Worm (Caenorhabditis elegans): ENCODE measurements around the gene twk-14.
A peak's percentile ranks its signal among the peaks of the same experiment; 100 is the strongest.

The twk-14 gene

ce11 chrV:12352881-12353280, 42.6 kb downstream of the twk-14 start:
- TF ChIP-seq lsy-2 (tag; optimal IDR thresholded peaks at IDR 0.05) (no peak), zag-1 (tag; optimal IDR thresholded peaks at IDR 0.05) (no peak), mbf-1 (tag; optimal IDR thresholded peaks at IDR 0.05) (no peak), nhr-6 (tag; optimal IDR thresholded peaks at IDR 0.05) (no peak), egl-27 (tag; optimal IDR thresholded peaks at IDR 0.05) (no peak), crh-2 (tag; optimal IDR thresholded peaks at IDR 0.05) (no peak), fos-1 (tag; optimal IDR thresholded peaks at IDR 0.05) (no peak), ama-1 (optimal IDR thresholded peaks at IDR 0.05) (peak; percentile 51)

DNA sequence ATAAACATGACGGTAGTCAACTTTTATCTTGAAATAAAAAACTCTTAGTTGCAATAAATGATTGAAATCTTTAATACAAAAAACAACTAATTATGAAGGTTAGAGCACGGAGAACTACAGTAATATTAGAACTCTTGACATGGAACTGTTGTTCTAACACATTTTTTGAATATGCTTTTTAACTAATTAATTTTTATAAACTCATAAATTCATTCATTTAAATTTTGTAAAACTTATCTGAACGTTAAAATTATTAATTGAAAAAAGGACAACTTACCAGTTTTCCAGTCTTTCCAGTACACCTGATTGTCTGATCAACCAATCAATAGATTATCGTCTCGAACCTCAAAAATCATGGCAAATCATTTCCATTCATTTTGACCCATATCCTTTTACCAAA, 43.1 kb downstream of the twk-14 start, which contains the start of gene sqt-3:
Gene sqt-3 (plus strand): TSS at position 301 of the 400 bp plus-strand sequence.
- no peak for TF ChIP-seq nhr-23 (tag; optimal IDR thresholded peaks at IDR 0.05)
- TF ChIP-seq nhr-237 (tag; optimal IDR thresholded peaks at IDR 0.05): no peak
- TF ChIP-seq snpc-4 (tag; optimal IDR thresholded peaks at IDR 0.05): no peak
- no peak for TF ChIP-seq lin-39 (tag; optimal IDR thresholded peaks at IDR 0.05)
- no peak for TF ChIP-seq nhr-25 (tag; optimal IDR thresholded peaks at IDR 0.05)
- no peak for TF ChIP-seq unc-55 (GFP tag; optimal IDR thresholded peaks at IDR 0.05)
- no peak for TF ChIP-seq lin-13 (GFP tag; optimal IDR thresholded peaks at IDR 0.05)
- no peak for TF ChIP-seq mab-5 (tag; optimal IDR thresholded peaks at IDR 0.05)
- no peak for TF ChIP-seq nhr-10 (tag; optimal IDR thresholded peaks at IDR 0.05)
- TF ChIP-seq F13H6.1 (tag; optimal IDR thresholded peaks at IDR 0.05): no peak
- no peak for TF ChIP-seq lsy-2 (tag; optimal IDR thresholded peaks at IDR 0.05)
- TF ChIP-seq ama-1 (optimal IDR thresholded peaks at IDR 0.05): no peak
- no peak for TF ChIP-seq mbf-1 (tag; optimal IDR thresholded peaks at IDR 0.05)
- TF ChIP-seq fos-1 (tag; optimal IDR thresholded peaks at IDR 0.05): no peak
- TF ChIP-seq nhr-11 (tag; optimal IDR thresholded peaks at IDR 0.05): no peak
- TF ChIP-seq ztf-1 (GFP tag; conservative IDR thresholded peaks at IDR 0.05): no peak
- TF ChIP-seq skn-1 (tag; optimal IDR thresholded peaks at IDR 0.05): no peak

ce11 chrV:12351842-12352241, 43.7 kb downstream of the twk-14 start:
- TF ChIP-seq sma-3 (GFP tag; optimal IDR thresholded peaks at IDR 0.05): no peak
- TF ChIP-seq ceh-16 (tag; optimal IDR thresholded peaks at IDR 0.05): no peak
- TF ChIP-seq nhr-25 (tag; optimal IDR thresholded peaks at IDR 0.05): peak; percentile 42
- peak; percentile 41 for TF ChIP-seq blmp-1 (tag; optimal IDR thresholded peaks at IDR 0.05; ENCODE audit: insufficient read depth)
- TF ChIP-seq ceh-82 (tag; optimal IDR thresholded peaks at IDR 0.05): no peak
- peak; percentile 36 for TF ChIP-seq sma-9 (GFP tag; optimal IDR thresholded peaks at IDR 0.05)
- TF ChIP-seq sma-9 (tag; optimal IDR thresholded peaks at IDR 0.05): no peak
- no peak for TF ChIP-seq elt-1 (tag; optimal IDR thresholded peaks at IDR 0.05)
- no peak for TF ChIP-seq ztf-11 (tag; optimal IDR thresholded peaks at IDR 0.05)
- TF ChIP-seq ZK546.5 (tag; optimal IDR thresholded peaks at IDR 0.05): no peak
- no peak for TF ChIP-seq dmd-4 (tag; optimal IDR thresholded peaks at IDR 0.05)

ce11 chrV:12349365-12349764, 46.1 kb downstream of the twk-14 start:
- no peak for TF ChIP-seq ztf-1 (GFP tag; conservative IDR thresholded peaks at IDR 0.05)
- TF ChIP-seq lsy-2 (tag; optimal IDR thresholded peaks at IDR 0.05): no peak
- no peak for TF ChIP-seq nhr-11 (tag; optimal IDR thresholded peaks at IDR 0.05)
- TF ChIP-seq lin-39 (tag; optimal IDR thresholded peaks at IDR 0.05): no peak
- no peak for TF ChIP-seq unc-55 (GFP tag; optimal IDR thresholded peaks at IDR 0.05)
- no peak for TF ChIP-seq fos-1 (tag; optimal IDR thresholded peaks at IDR 0.05)
- TF ChIP-seq alr-1 (tag; optimal IDR thresholded peaks at IDR 0.05): no peak
- no peak for TF ChIP-seq R02D3.7 (tag; optimal IDR thresholded peaks at IDR 0.05)
- TF ChIP-seq ztf-4 (tag; optimal IDR thresholded peaks at IDR 0.05): no peak

- TF ChIP-seq fos-1 (tag; optimal IDR thresholded peaks at IDR 0.05) (peak; percentile 60), ztf-1 (GFP tag; conservative IDR thresholded peaks at IDR 0.05) (no peak)
Observed at ce11 chrV:12347854-12348253, 47.7 kb downstream of the twk-14 start.

DNA sequence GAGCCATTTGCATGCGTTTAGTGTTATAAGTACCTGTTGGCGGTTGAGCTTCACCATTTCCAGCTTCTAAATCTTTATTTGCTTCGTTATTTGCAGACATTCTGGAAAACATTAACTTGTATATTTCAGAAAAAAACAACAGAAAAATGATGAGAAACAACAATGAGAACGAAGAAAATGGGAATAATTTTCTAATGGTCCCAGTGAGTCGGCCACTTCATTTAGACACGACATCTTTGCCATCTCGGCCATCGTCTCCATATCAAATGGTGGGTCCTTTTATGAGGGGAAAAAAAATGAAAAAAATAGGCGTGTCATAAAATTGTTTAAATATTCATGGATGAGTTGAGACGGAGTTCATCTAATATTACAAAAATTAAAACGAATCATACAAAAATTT, 49.7 kb downstream of the twk-14 start, which contains the start of gene snb-2:
Gene snb-2 (minus strand): TSS at position 101 of the 400 bp plus-strand sequence.
- TF ChIP-seq sem-4 (tag; optimal IDR thresholded peaks at IDR 0.05): no peak
- no peak for TF ChIP-seq alr-1 (tag; optimal IDR thresholded peaks at IDR 0.05)
- no peak for TF ChIP-seq ZK546.5 (tag; optimal IDR thresholded peaks at IDR 0.05)
- no peak for TF ChIP-seq fos-1 (tag; optimal IDR thresholded peaks at IDR 0.05)
- no peak for TF ChIP-seq unc-55 (GFP tag; optimal IDR thresholded peaks at IDR 0.05)
- no peak for TF ChIP-seq elt-1 (tag; optimal IDR thresholded peaks at IDR 0.05)
- TF ChIP-seq egl-27 (tag; optimal IDR thresholded peaks at IDR 0.05): no peak
- no peak for TF ChIP-seq F13H6.1 (tag; optimal IDR thresholded peaks at IDR 0.05)
- no peak for TF ChIP-seq elt-3 (tag; optimal IDR thresholded peaks at IDR 0.05)
- TF ChIP-seq nhr-12 (tag; optimal IDR thresholded peaks at IDR 0.05): no peak
- no peak for TF ChIP-seq nhr-6 (tag; optimal IDR thresholded peaks at IDR 0.05)
- no peak for TF ChIP-seq aly-2 (tag; optimal IDR thresholded peaks at IDR 0.05)
- no peak for TF ChIP-seq gmeb-1 (tag; optimal IDR thresholded peaks at IDR 0.05)
- TF ChIP-seq dmd-4 (tag; optimal IDR thresholded peaks at IDR 0.05): no peak
- no peak for TF ChIP-seq nhr-23 (tag; optimal IDR thresholded peaks at IDR 0.05)
- no peak for TF ChIP-seq Y55F3AM.14 (GFP tag; optimal IDR thresholded peaks at IDR 0.05)

Measured in whole organism, L2 larva.